Worm (Caenorhabditis elegans) whole organism, L1 larva: Measurements from ENCODE around the gene F19F10.14.

Experiments
- C16A3.4 ChIP-seq: fragments of 150-350 bp; optimal IDR thresholded peaks from 2 replicates; lab custom pipeline; 2014; ENCODE audit warnings: missing biosample characterization, missing genetic modification characterization
- C34B4.2 ChIP-seq: sonication (generic microtip); optimal IDR thresholded peaks from 2 replicates; lab custom pipeline; 2017; ENCODE audit warnings: mild to moderate bottlenecking, missing genetic modification characterization, missing compliant biosample characterization
- F16B12.6 ChIP-seq: fragments of 150-350 bp; optimal IDR thresholded peaks from 2 replicates; lab custom pipeline; 2014; ENCODE audit warnings: missing biosample characterization, missing genetic modification characterization
- alr-1 ChIP-seq: fragments of 200-800 bp; sonication (Bioruptor generic); optimal IDR thresholded peaks from 2 replicates; lab custom pipeline; 2018; ENCODE audit warnings: borderline replicate concordance, mild to moderate bottlenecking, missing genetic modification characterization, missing compliant biosample characterization
- aly-2 ChIP-seq: fragments of 150-350 bp; optimal IDR thresholded peaks from 2 replicates; lab custom pipeline; 2014; ENCODE audit warnings: missing biosample characterization, missing genetic modification characterization
- ceh-90 ChIP-seq: sonication (generic microtip); optimal IDR thresholded peaks from 2 replicates; lab custom pipeline; 2016; ENCODE audit warnings: missing genetic modification characterization, missing compliant biosample characterization
- dpl-1 ChIP-seq, 3 experiments: fragments of 150-350 bp in 2 of 3; sonication (generic microtip) in 1 of 3; optimal IDR thresholded peaks; 2 replicates each; lab custom pipeline; 2014 to 2017; ENCODE audit warnings: missing biosample characterization in 3 of 3, missing genetic modification characterization in 3 of 3, missing genetic modification reagents in 3 of 3
- efl-1 ChIP-seq, 4 experiments: fragments of 150-350 bp; optimal IDR thresholded peaks in 3 of 4; peaks in 1 of 4; 1 replicate in 1 of 4; 2 replicates in 3 of 4; lab custom pipeline; 2014; ENCODE audit warnings: missing biosample characterization in 2 of 4, missing genetic modification characterization in 2 of 4, missing genetic modification reagents in 2 of 4
- egl-13 ChIP-seq: sonication (generic microtip); optimal IDR thresholded peaks from 2 replicates; lab custom pipeline; 2016; ENCODE audit warnings: missing genotype, missing genetic modification reagents, missing genetic modification characterization, missing compliant biosample characterization
- ets-5 ChIP-seq: fragments of 200-800 bp; sonication (Bioruptor generic); IDR thresholded peaks from 2 replicates; pipeline ENCODE4 v1.3.6; 2022; ENCODE audit warnings: missing genetic modification characterization, missing compliant biosample characterization
- fkh-10 ChIP-seq: sonication (generic microtip); optimal IDR thresholded peaks from 2 replicates; lab custom pipeline; 2017; ENCODE audit warnings: missing biosample characterization, missing genetic modification reagents, missing genetic modification characterization
- fkh-4 ChIP-seq: sonication (generic microtip); optimal IDR thresholded peaks from 2 replicates; lab custom pipeline; 2016; ENCODE audit warnings: missing compliant biosample characterization, missing genetic modification characterization, borderline replicate concordance
- fos-1 ChIP-seq: fragments of 150-350 bp; optimal IDR thresholded peaks from 2 replicates; lab custom pipeline; 2014; ENCODE audit warnings: missing biosample characterization, missing genetic modification characterization
- hlh-4 ChIP-seq: sonication (generic microtip); optimal IDR thresholded peaks from 2 replicates; lab custom pipeline; 2016; ENCODE audit warnings: mild to moderate bottlenecking, missing genetic modification characterization, missing compliant biosample characterization
- hpl-2 ChIP-seq: fragments of 150-350 bp; optimal IDR thresholded peaks from 2 replicates; lab custom pipeline; 2014; ENCODE audit warnings: missing biosample characterization, missing genetic modification reagents, missing genetic modification characterization
- lin-13 ChIP-seq: fragments of 150-350 bp; optimal IDR thresholded peaks from 2 replicates; lab custom pipeline; 2014; ENCODE audit warnings: missing biosample characterization, missing genetic modification reagents, missing genetic modification characterization
- lin-14 ChIP-seq: fragments of 200-800 bp; sonication (Bioruptor generic); optimal IDR thresholded peaks from 2 replicates; lab custom pipeline; 2018; ENCODE audit warnings: mild to moderate bottlenecking, missing genetic modification characterization, moderate library complexity, missing compliant biosample characterization
- lin-15B ChIP-seq: fragments of 150-350 bp; sonication (generic microtip); optimal IDR thresholded peaks from 3 replicates; lab custom pipeline; 2014; ENCODE audit warnings: missing biosample characterization, missing genetic modification characterization
- lin-39 ChIP-seq: fragments of 150-350 bp; optimal IDR thresholded peaks from 2 replicates; lab custom pipeline; 2014; ENCODE audit warnings: missing biosample characterization, missing genetic modification reagents, missing genetic modification characterization
- mab-9 ChIP-seq: fragments of 200-800 bp; sonication (Bioruptor generic); IDR thresholded peaks from 2 replicates; pipeline ENCODE4 v1.3.6; 2022; ENCODE audit warnings: missing genetic modification reagents, missing genetic modification characterization, missing compliant biosample characterization
- nhr-19 ChIP-seq: fragments of 200-800 bp; sonication (Bioruptor generic); conservative IDR thresholded peaks from 2 replicates; pipeline ENCODE4 v1.3.6; 2022; ENCODE audit warnings: missing genetic modification characterization, missing compliant biosample characterization
- nhr-237 ChIP-seq: fragments of 150-350 bp; optimal IDR thresholded peaks from 2 replicates; lab custom pipeline; 2014; ENCODE audit warnings: missing biosample characterization, missing genetic modification characterization
- nhr-47 ChIP-seq: sonication (generic microtip); optimal IDR thresholded peaks from 2 replicates; lab custom pipeline; 2016; ENCODE audit warnings: mild to moderate bottlenecking, missing genetic modification characterization, moderate library complexity, missing compliant biosample characterization
- nhr-71 ChIP-seq: sonication (generic microtip); optimal IDR thresholded peaks from 2 replicates; lab custom pipeline; 2016; ENCODE audit warnings: mild to moderate bottlenecking, missing genetic modification characterization, moderate library complexity, missing compliant biosample characterization
- nhr-77 ChIP-seq: fragments of 150-350 bp; optimal IDR thresholded peaks from 2 replicates; lab custom pipeline; 2014; ENCODE audit warnings: missing biosample characterization, missing genetic modification characterization
- pag-3 ChIP-seq: sonication (generic microtip); optimal IDR thresholded peaks from 2 replicates; lab custom pipeline; 2017; ENCODE audit warnings: missing genetic modification characterization, mild to moderate bottlenecking, missing compliant biosample characterization, antibody characterized with exemption, borderline replicate concordance; ENCODE audit not compliant: insufficient read depth
- rnt-1 ChIP-seq: sonication (generic microtip); optimal IDR thresholded peaks from 2 replicates; lab custom pipeline; 2016; ENCODE audit warnings: mild to moderate bottlenecking, missing genetic modification characterization, moderate library complexity, missing compliant biosample characterization
- sptf-1 ChIP-seq: fragments of 150-350 bp; optimal IDR thresholded peaks from 2 replicates; lab custom pipeline; 2014; ENCODE audit warnings: missing biosample characterization, missing genetic modification characterization
- tbx-2 ChIP-seq: sonication (generic microtip); optimal IDR thresholded peaks from 2 replicates; lab custom pipeline; 2016; ENCODE audit warnings: missing genetic modification characterization, missing compliant biosample characterization
- tlp-1 ChIP-seq: fragments of 150-350 bp; optimal IDR thresholded peaks from 2 replicates; lab custom pipeline; 2014; ENCODE audit warnings: missing biosample characterization, missing genetic modification characterization
- unc-86 ChIP-seq: sonication (generic microtip); optimal IDR thresholded peaks from 2 replicates; lab custom pipeline; 2016; ENCODE audit warnings: missing genetic modification characterization, missing compliant biosample characterization
- vab-15 ChIP-seq: sonication (generic microtip); optimal IDR thresholded peaks from 2 replicates; lab custom pipeline; 2017; ENCODE audit warnings: missing genotype, mild to moderate bottlenecking, missing genetic modification characterization, missing compliant biosample characterization
- zag-1 ChIP-seq: fragments of 150-350 bp; optimal IDR thresholded peaks from 2 replicates; lab custom pipeline; 2014; ENCODE audit warnings: missing biosample characterization, missing genetic modification characterization
- ztf-4 ChIP-seq: fragments of 150-350 bp; optimal IDR thresholded peaks from 2 replicates; lab custom pipeline; 2014; ENCODE audit warnings: missing biosample characterization, missing genetic modification characterization

The F19F10.14 gene

ce11 chrV:7603404-7603803 is 32.5 kb upstream of the F19F10.14 start, which contains the start of gene C50E3.11 (continued):
- TF ChIP-seq aly-2 (tag; lab: Kevin White, UChicago) (no peak), tbx-2 (tag; lab: Kevin White, UChicago) (no peak)
- TF ChIP-seq, all 84 proteins: peak for 0

ce11 chrV:7601443-7601842 is 30.6 kb upstream of the F19F10.14 start, which contains the start of gene scl-26:
Gene scl-26, minus strand, starts transcription at chrV:7601543.
- TF ChIP-seq ceh-90 (tag; lab: Kevin White, UChicago) = no peak
- no peak for TF ChIP-seq rnt-1 (tag; lab: Kevin White, UChicago)
- TF ChIP-seq nhr-47 (tag; lab: Kevin White, UChicago) = no peak
- no peak for TF ChIP-seq efl-1 (optimal IDR thresholded peaks at IDR 0.05; lab: Kevin White, UChicago)
- no peak for TF ChIP-seq efl-1 (GFP tag; optimal IDR thresholded peaks at IDR 0.05 in 1 of 2; lab: Kevin White, UChicago)
- TF ChIP-seq ztf-4 (tag; lab: Kevin White, UChicago) = no peak
- TF ChIP-seq F16B12.6 (tag; lab: Kevin White, UChicago) = no peak
- TF ChIP-seq pag-3 (tag; lab: Kevin White, UChicago) = no peak
- no peak for TF ChIP-seq lin-13 (GFP tag; lab: Kevin White, UChicago)
- TF ChIP-seq hlh-4 (tag; lab: Kevin White, UChicago) = no peak
- no peak for TF ChIP-seq lin-39 (tag; lab: Kevin White, UChicago)

ce11 chrV:7600149-7600548 is 29.3 kb upstream of the F19F10.14 start, which contains the start of gene C50E3.9:
Gene C50E3.9, minus strand, starts transcription at chrV:7600249.
- TF ChIP-seq hpl-2 (no peak), nhr-19 (GFP tag; lab: Robert Waterston, UW) (no peak), fos-1 (tag; lab: Kevin White, UChicago) (no peak), unc-86 (tag; lab: Kevin White, UChicago) (no peak), alr-1 (no peak), nhr-77 (tag; lab: Kevin White, UChicago) (no peak), dpl-1 (GFP tag; optimal IDR thresholded peaks at IDR 0.05; lab: Kevin White, UChicago) (no peak), C34B4.2 (tag; lab: Kevin White, UChicago) (no peak), lin-15B (tag; lab: Kevin White, UChicago) (no peak), nhr-71 (no peak), ets-5 (no peak), nhr-237 (no peak), zag-1 (tag; lab: Kevin White, UChicago) (no peak), F16B12.6 (tag; lab: Kevin White, UChicago) (no peak), mab-9 (GFP tag; lab: Robert Waterston, UW) (no peak), C16A3.4 (no peak), fkh-4 (tag; lab: Kevin White, UChicago) (no peak), hlh-4 (tag; lab: Kevin White, UChicago) (no peak), nhr-47 (tag; lab: Kevin White, UChicago) (no peak)

ce11 chrV:7598269-7598668 is 27.4 kb upstream of the F19F10.14 start, which contains the start of gene C50E3.7:
Gene C50E3.7, minus strand, starts transcription at chrV:7598369.
- TF ChIP-seq lin-15B (tag; lab: Kevin White, UChicago) (no peak), hlh-4 (tag; lab: Kevin White, UChicago) (no peak), tlp-1 (tag; lab: Kevin White, UChicago) (no peak), pag-3 (tag; lab: Kevin White, UChicago) (no peak), sptf-1 (tag; lab: Kevin White, UChicago) (no peak), egl-13 (tag; lab: Kevin White, UChicago) (no peak)

- TF ChIP-seq efl-1 (optimal IDR thresholded peaks at IDR 0.05; lab: Kevin White, UChicago) (no peak), efl-1 (GFP tag; optimal IDR thresholded peaks at IDR 0.05 in 1 of 2; lab: Kevin White, UChicago) (no peak)
- TF ChIP-seq, all 84 proteins: peak for 0
Measured at ce11 chrV:7595132-7595531, 24.3 kb upstream of the F19F10.14 start.

ce11 chrV:7590454-7590853 is 19.6 kb upstream of the F19F10.14 start, which contains the start of gene C50E3.6:
Gene C50E3.6, minus strand, starts transcription at chrV:7590554.
- TF ChIP-seq C16A3.4 (no peak), vab-15 (tag; lab: Kevin White, UChicago) (no peak), lin-14 (GFP tag; lab: Kevin White, UChicago) (peak; percentile 7), nhr-237 (no peak), aly-2 (tag; lab: Kevin White, UChicago) (no peak), egl-13 (tag; lab: Kevin White, UChicago) (no peak), mab-9 (GFP tag; lab: Robert Waterston, UW) (no peak), fkh-10 (GFP tag; lab: Kevin White, UChicago) (peak; percentile 49)
